Worm (Caenorhabditis elegans) whole organism, L1 larva: ENCODE measurements around the gene C47E12.11.

ENCODE experiments used
- C16A3.4 ChIP-seq: fragments of 150-350 bp; optimal IDR thresholded peaks from 2 replicates; lab custom pipeline; 2014; ENCODE audit warnings: missing biosample characterization, missing genetic modification characterization
- C34B4.2 ChIP-seq: sonication (generic microtip); optimal IDR thresholded peaks from 2 replicates; lab custom pipeline; 2017; ENCODE audit warnings: mild to moderate bottlenecking, missing genetic modification characterization, missing compliant biosample characterization
- alr-1 ChIP-seq: fragments of 200-800 bp; sonication (Bioruptor generic); optimal IDR thresholded peaks from 2 replicates; lab custom pipeline; 2018; ENCODE audit warnings: borderline replicate concordance, mild to moderate bottlenecking, missing genetic modification characterization, missing compliant biosample characterization
- aly-2 ChIP-seq: fragments of 150-350 bp; optimal IDR thresholded peaks from 2 replicates; lab custom pipeline; 2014; ENCODE audit warnings: missing biosample characterization, missing genetic modification characterization
- ama-1 ChIP-seq: fragments of 150-350 bp; optimal IDR thresholded peaks from 2 replicates; lab custom pipeline; 2014
- blmp-1 ChIP-seq: fragments of 150-350 bp; optimal IDR thresholded peaks from 2 replicates; lab custom pipeline; 2014; ENCODE audit warnings: missing biosample characterization, missing genetic modification characterization
- ceh-63 ChIP-seq: fragments of 200-800 bp; sonication (Bioruptor generic); optimal IDR thresholded peaks from 2 replicates; lab custom pipeline; 2018; ENCODE audit warnings: mild to moderate bottlenecking, missing genetic modification characterization, missing compliant biosample characterization
- ceh-8 ChIP-seq: fragments of 200-800 bp; sonication (Bioruptor generic); optimal IDR thresholded peaks from 2 replicates; lab custom pipeline; 2018; ENCODE audit warnings: mild to moderate bottlenecking, missing genetic modification characterization, moderate library complexity, missing compliant biosample characterization
- ceh-88 ChIP-seq: fragments of 200-800 bp; sonication (Bioruptor generic); IDR thresholded peaks from 2 replicates; pipeline ENCODE4 v1.3.6; 2022; ENCODE audit warnings: missing genetic modification characterization, missing compliant biosample characterization
- dpl-1 ChIP-seq, 3 experiments: fragments of 150-350 bp in 2 of 3; sonication (generic microtip) in 1 of 3; optimal IDR thresholded peaks; 2 replicates each; lab custom pipeline; 2014 to 2017; ENCODE audit warnings: missing biosample characterization in 3 of 3, missing genetic modification characterization in 3 of 3, missing genetic modification reagents in 3 of 3
- efl-1 ChIP-seq, 4 experiments: fragments of 150-350 bp; optimal IDR thresholded peaks in 3 of 4; peaks in 1 of 4; 1 replicate in 1 of 4; 2 replicates in 3 of 4; lab custom pipeline; 2014; ENCODE audit warnings: missing biosample characterization in 2 of 4, missing genetic modification characterization in 2 of 4, missing genetic modification reagents in 2 of 4
- efl-3 ChIP-seq: fragments of 200-800 bp; sonication (Bioruptor generic); optimal IDR thresholded peaks from 2 replicates; lab custom pipeline; 2018; ENCODE audit warnings: mild to moderate bottlenecking, missing genetic modification characterization, missing compliant biosample characterization
- egl-13 ChIP-seq: sonication (generic microtip); optimal IDR thresholded peaks from 2 replicates; lab custom pipeline; 2016; ENCODE audit warnings: missing genotype, missing genetic modification reagents, missing genetic modification characterization, missing compliant biosample characterization
- elt-2 ChIP-seq: sonication (generic microtip); optimal IDR thresholded peaks from 2 replicates; lab custom pipeline; 2016; ENCODE audit warnings: missing genetic modification characterization, mild to moderate bottlenecking, inconsistent platforms, missing compliant biosample characterization, missing genetic modification reagents
- fkh-4 ChIP-seq: sonication (generic microtip); optimal IDR thresholded peaks from 2 replicates; lab custom pipeline; 2016; ENCODE audit warnings: missing compliant biosample characterization, missing genetic modification characterization, borderline replicate concordance
- grh-1 ChIP-seq: fragments of 200-800 bp; sonication (Bioruptor generic); IDR thresholded peaks from 2 replicates; pipeline ENCODE4 v1.3.6; 2022; ENCODE audit warnings: missing genetic modification reagents, missing genetic modification characterization, missing compliant biosample characterization
- irx-1 ChIP-seq: sonication (generic microtip); optimal IDR thresholded peaks from 2 replicates; lab custom pipeline; 2016; ENCODE audit warnings: missing genetic modification characterization, missing compliant biosample characterization
- lin-13 ChIP-seq: fragments of 150-350 bp; optimal IDR thresholded peaks from 2 replicates; lab custom pipeline; 2014; ENCODE audit warnings: missing biosample characterization, missing genetic modification reagents, missing genetic modification characterization
- lin-14 ChIP-seq: fragments of 200-800 bp; sonication (Bioruptor generic); optimal IDR thresholded peaks from 2 replicates; lab custom pipeline; 2018; ENCODE audit warnings: mild to moderate bottlenecking, missing genetic modification characterization, moderate library complexity, missing compliant biosample characterization
- lin-35 ChIP-seq, 2 experiments: fragments of 150-350 bp; optimal IDR thresholded peaks; 2 replicates each; lab custom pipeline; 2014; ENCODE audit warnings: missing biosample characterization in 2 of 2, missing genetic modification characterization in 2 of 2, missing genetic modification reagents in 2 of 2
- lir-3 ChIP-seq: sonication (generic microtip); optimal IDR thresholded peaks from 2 replicates; lab custom pipeline; 2016; ENCODE audit warnings: mild to moderate bottlenecking, missing genetic modification characterization, moderate library complexity, missing compliant biosample characterization; ENCODE audit not compliant: poor library complexity
- lsy-2 ChIP-seq, 2 experiments: fragments of 150-350 bp; optimal IDR thresholded peaks; 2 replicates each; lab custom pipeline; 2014; ENCODE audit warnings: missing biosample characterization in 2 of 2, missing genetic modification characterization in 2 of 2
- nhr-11 ChIP-seq: fragments of 150-350 bp; optimal IDR thresholded peaks from 2 replicates; lab custom pipeline; 2014; ENCODE audit warnings: missing biosample characterization, missing genetic modification characterization
- nhr-12 ChIP-seq: sonication (generic microtip); optimal IDR thresholded peaks from 2 replicates; lab custom pipeline; 2017; ENCODE audit warnings: missing biosample characterization, missing genetic modification characterization
- nhr-19 ChIP-seq: fragments of 200-800 bp; sonication (Bioruptor generic); conservative IDR thresholded peaks from 2 replicates; pipeline ENCODE4 v1.3.6; 2022; ENCODE audit warnings: missing genetic modification characterization, missing compliant biosample characterization
- nhr-20 ChIP-seq: sonication (generic microtip); optimal IDR thresholded peaks from 2 replicates; lab custom pipeline; 2016; ENCODE audit warnings: mild to moderate bottlenecking, missing genetic modification characterization, missing compliant biosample characterization
- nhr-237 ChIP-seq: fragments of 150-350 bp; optimal IDR thresholded peaks from 2 replicates; lab custom pipeline; 2014; ENCODE audit warnings: missing biosample characterization, missing genetic modification characterization
- nhr-28 ChIP-seq: fragments of 150-350 bp; optimal IDR thresholded peaks from 2 replicates; lab custom pipeline; 2014; ENCODE audit warnings: missing biosample characterization, missing genetic modification characterization
- nhr-47 ChIP-seq: sonication (generic microtip); optimal IDR thresholded peaks from 2 replicates; lab custom pipeline; 2016; ENCODE audit warnings: mild to moderate bottlenecking, missing genetic modification characterization, moderate library complexity, missing compliant biosample characterization
- nhr-76 ChIP-seq: sonication (generic microtip); optimal IDR thresholded peaks from 2 replicates; lab custom pipeline; 2017; ENCODE audit warnings: missing biosample characterization, missing genetic modification characterization
- nhr-77 ChIP-seq: fragments of 150-350 bp; optimal IDR thresholded peaks from 2 replicates; lab custom pipeline; 2014; ENCODE audit warnings: missing biosample characterization, missing genetic modification characterization
- nhr-90 ChIP-seq: sonication (generic microtip); optimal IDR thresholded peaks from 2 replicates; lab custom pipeline; 2016; ENCODE audit warnings: mild to moderate bottlenecking, missing genetic modification characterization, missing compliant biosample characterization; ENCODE audit not compliant: poor library complexity
- pag-3 ChIP-seq: sonication (generic microtip); optimal IDR thresholded peaks from 2 replicates; lab custom pipeline; 2017; ENCODE audit warnings: missing genetic modification characterization, mild to moderate bottlenecking, missing compliant biosample characterization, antibody characterized with exemption, borderline replicate concordance; ENCODE audit not compliant: insufficient read depth
- pax-3 ChIP-seq: fragments of 200-800 bp; sonication (Bioruptor generic); optimal IDR thresholded peaks from 2 replicates; lab custom pipeline; 2018; ENCODE audit warnings: mild to moderate bottlenecking, missing genetic modification characterization, moderate library complexity, missing compliant biosample characterization
- rnt-1 ChIP-seq: sonication (generic microtip); optimal IDR thresholded peaks from 2 replicates; lab custom pipeline; 2016; ENCODE audit warnings: mild to moderate bottlenecking, missing genetic modification characterization, moderate library complexity, missing compliant biosample characterization
- snpc-4 ChIP-seq: fragments of 150-350 bp; optimal IDR thresholded peaks from 2 replicates; lab custom pipeline; 2014; ENCODE audit warnings: missing biosample characterization, missing genetic modification characterization
- snu-23 ChIP-seq: sonication (generic microtip); optimal IDR thresholded peaks from 2 replicates; lab custom pipeline; 2016; ENCODE audit warnings: missing genetic modification characterization, missing compliant biosample characterization
- sox-4 ChIP-seq: sonication (generic microtip); optimal IDR thresholded peaks from 2 replicates; lab custom pipeline; 2016; ENCODE audit warnings: missing genetic modification characterization, missing compliant biosample characterization
- sptf-1 ChIP-seq: fragments of 150-350 bp; optimal IDR thresholded peaks from 2 replicates; lab custom pipeline; 2014; ENCODE audit warnings: missing biosample characterization, missing genetic modification characterization
- tbx-2 ChIP-seq: sonication (generic microtip); optimal IDR thresholded peaks from 2 replicates; lab custom pipeline; 2016; ENCODE audit warnings: missing genetic modification characterization, missing compliant biosample characterization
- unc-130 ChIP-seq: fragments of 150-350 bp; optimal IDR thresholded peaks from 2 replicates; lab custom pipeline; 2017; ENCODE audit warnings: missing biosample characterization, missing genetic modification characterization, inconsistent platforms
- unc-62 ChIP-seq: fragments of 150-350 bp; optimal IDR thresholded peaks from 2 replicates; lab custom pipeline; 2014; ENCODE audit warnings: missing biosample characterization, missing genetic modification reagents, missing genetic modification characterization
- vab-15 ChIP-seq: sonication (generic microtip); optimal IDR thresholded peaks from 2 replicates; lab custom pipeline; 2017; ENCODE audit warnings: missing genotype, mild to moderate bottlenecking, missing genetic modification characterization, missing compliant biosample characterization
- xbp-1 ChIP-seq: sonication (generic microtip); optimal IDR thresholded peaks from 2 replicates; lab custom pipeline; 2016; ENCODE audit warnings: missing genetic modification characterization, missing compliant biosample characterization
- zag-1 ChIP-seq: fragments of 150-350 bp; optimal IDR thresholded peaks from 2 replicates; lab custom pipeline; 2014; ENCODE audit warnings: missing biosample characterization, missing genetic modification characterization
- ztf-11 ChIP-seq, 2 experiments: sonication (generic microtip); optimal IDR thresholded peaks; 2 replicates each; lab custom pipeline; 2016 to 2017; ENCODE audit warnings: missing genetic modification characterization in 2 of 2, missing biosample characterization in 1 of 2, missing compliant biosample characterization in 1 of 2

C47E12.11 gene

ce11 chrIV:9933580-9933979, 35.6 kb upstream of the C47E12.11 start, which contains the start of gene spe-29:
spe-29 (plus strand) TSS chrIV:9933880.
- TF ChIP-seq efl-1 (optimal IDR thresholded peaks at IDR 0.05; lab: Kevin White, UChicago) (no peak), efl-1 (GFP tag; optimal IDR thresholded peaks at IDR 0.05 in 1 of 2; lab: Kevin White, UChicago) (peak in 1 of 2 experiments; percentile 1), sox-4 (tag; lab: Kevin White, UChicago) (no peak), nhr-90 (tag; lab: Kevin White, UChicago) (no peak), aly-2 (tag; lab: Kevin White, UChicago) (no peak), dpl-1 (GFP tag; optimal IDR thresholded peaks at IDR 0.05; lab: Kevin White, UChicago) (no peak), nhr-12 (tag; lab: Kevin White, UChicago) (no peak), nhr-47 (no peak)

- no peak for TF ChIP-seq nhr-19
- TF ChIP-seq nhr-237 (tag; lab: Kevin White, UChicago), result no peak
- no peak for TF ChIP-seq egl-13 (tag; lab: Kevin White, UChicago)
- TF ChIP-seq rnt-1 (tag; lab: Kevin White, UChicago), result no peak
- TF ChIP-seq grh-1 (GFP tag; lab: Robert Waterston, UW), result no peak
- TF ChIP-seq ceh-88 (GFP tag; lab: Robert Waterston, UW), result no peak
- TF ChIP-seq lin-14, result no peak
- no peak for TF ChIP-seq ztf-11 (tag; optimal IDR thresholded peaks at IDR 0.05; lab: Kevin White, UChicago)
- no peak for TF ChIP-seq pax-3 (tag; lab: Kevin White, UChicago)
- no peak for TF ChIP-seq alr-1 (tag; lab: Kevin White, UChicago)
- no peak for TF ChIP-seq snpc-4
- TF ChIP-seq, all 84 proteins: peak for 0
Measured at ce11 chrIV:9943214-9943613, 26.0 kb upstream of the C47E12.11 start.

DNA sequence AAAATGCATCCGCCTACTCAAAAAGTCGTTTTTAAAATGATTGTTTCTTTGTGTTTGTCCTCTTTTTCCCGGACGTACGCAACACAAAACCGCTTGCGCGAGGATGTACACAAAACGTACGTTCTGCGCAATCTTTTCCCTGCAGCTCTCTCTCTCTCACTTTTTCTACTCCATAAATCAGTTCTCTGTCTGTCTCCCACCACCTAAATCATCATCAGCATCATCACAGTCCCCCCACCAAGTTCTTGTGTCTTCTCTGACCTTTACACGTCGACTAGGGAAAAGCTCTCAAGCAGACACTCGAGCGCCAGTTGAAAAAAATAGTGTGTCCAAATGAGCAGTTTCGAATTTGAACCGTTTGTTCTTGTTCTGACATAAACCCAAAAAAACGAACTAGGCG, 24.9 kb upstream of the C47E12.11 start:
- TF ChIP-seq C34B4.2 (tag; lab: Kevin White, UChicago) (no peak), nhr-20 (no peak), lsy-2 (tag; optimal IDR thresholded peaks at IDR 0.05; lab: Kevin White, UChicago) (no peak), nhr-90 (tag; lab: Kevin White, UChicago) (no peak), C16A3.4 (tag; lab: Kevin White, UChicago) (no peak), pag-3 (no peak), efl-1 (optimal IDR thresholded peaks at IDR 0.05; lab: Kevin White, UChicago) (no peak), efl-1 (GFP tag; optimal IDR thresholded peaks at IDR 0.05 in 1 of 2; lab: Kevin White, UChicago) (peak in 1 of 2 experiments; percentile 79), tbx-2 (tag; lab: Kevin White, UChicago) (peak; percentile 22), nhr-28 (tag; lab: Kevin White, UChicago) (no peak), vab-15 (no peak), snu-23 (GFP tag; lab: Kevin White, UChicago) (no peak), unc-62 (GFP tag; lab: Kevin White, UChicago) (no peak), nhr-77 (peak; percentile 45), zag-1 (tag; lab: Kevin White, UChicago) (no peak)

- TF ChIP-seq nhr-76 (tag; lab: Kevin White, UChicago) (no peak), lin-14 (peak; percentile 73), pag-3 (no peak), unc-130 (tag; lab: Kevin White, UChicago) (no peak), ceh-63 (GFP tag; lab: Kevin White, UChicago) (no peak), xbp-1 (tag; lab: Kevin White, UChicago) (no peak), grh-1 (GFP tag; lab: Robert Waterston, UW) (no peak), efl-1 (optimal IDR thresholded peaks at IDR 0.05; lab: Kevin White, UChicago) (peak; percentile 4 to 56), efl-1 (GFP tag; optimal IDR thresholded peaks at IDR 0.05 in 1 of 2; lab: Kevin White, UChicago) (peak in 1 of 2 experiments; percentile 52), lin-35 (GFP tag; optimal IDR thresholded peaks at IDR 0.05; lab: Kevin White, UChicago) (peak in 1 of 2 experiments; percentile 51), nhr-47 (no peak), lir-3 (no peak), sptf-1 (tag; lab: Kevin White, UChicago) (no peak), fkh-4 (tag; lab: Kevin White, UChicago) (no peak), blmp-1 (tag; lab: Kevin White, UChicago) (no peak), lsy-2 (tag; optimal IDR thresholded peaks at IDR 0.05; lab: Kevin White, UChicago) (no peak), efl-3 (GFP tag; lab: Kevin White, UChicago) (no peak), lin-13 (GFP tag; lab: Kevin White, UChicago) (no peak), nhr-77 (peak; percentile 35), ceh-8 (no peak), elt-2 (tag; lab: Kevin White, UChicago) (no peak), nhr-11 (tag; lab: Kevin White, UChicago) (no peak), ama-1 (lab: Kevin White, UChicago) (no peak), irx-1 (tag; lab: Kevin White, UChicago) (no peak), sox-4 (tag; lab: Kevin White, UChicago) (no peak)
Measured at ce11 chrIV:9948035-9948434, 21.2 kb upstream of the C47E12.11 start.
